Worm (Caenorhabditis elegans): ENCODE results near the gene F22E5.20.

DNA sequence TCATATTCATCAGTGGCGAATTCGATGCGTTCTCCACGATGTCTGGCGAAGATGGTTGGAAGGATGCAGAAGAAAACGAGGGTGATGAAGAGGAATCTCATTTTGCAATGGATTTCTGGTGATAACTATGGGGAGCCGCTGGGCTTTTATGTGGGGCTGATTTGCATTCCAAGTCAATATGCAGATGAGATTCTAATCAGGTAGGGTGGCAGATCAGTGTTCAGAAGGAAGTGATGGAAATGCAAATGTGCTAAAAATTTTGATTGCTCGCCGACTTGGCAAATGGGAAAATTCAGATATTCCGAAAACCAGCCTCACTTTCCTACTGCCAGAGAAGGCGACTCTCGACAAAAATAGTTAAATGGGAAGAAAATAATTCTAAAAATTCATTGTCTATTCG, 16.6 kb upstream of the F22E5.20 start, which contains the start of gene nspf-3:
- TF ChIP-seq aly-1 (tag; optimal IDR thresholded peaks at IDR 0.05): no peak
- no peak for TF ChIP-seq flt-1 (GFP tag; IDR thresholded peaks at IDR 0.05)
- TF ChIP-seq ama-1 (optimal IDR thresholded peaks at IDR 0.05): no peak
- no peak for TF ChIP-seq ets-7 (tag; optimal IDR thresholded peaks at IDR 0.05)
- no peak for TF ChIP-seq ceh-13 (GFP tag; optimal IDR thresholded peaks at IDR 0.05)
- TF ChIP-seq B0310.2 (tag; optimal IDR thresholded peaks at IDR 0.05): no peak
- TF ChIP-seq hmbx-1 (tag; optimal IDR thresholded peaks at IDR 0.05): no peak
- TF ChIP-seq scrt-1 (GFP tag; IDR thresholded peaks at IDR 0.05): no peak
- TF ChIP-seq tbx-37 (GFP tag; conservative IDR thresholded peaks at IDR 0.05): no peak

Measured in whole organism, early embryonic.